Worm (Caenorhabditis elegans) whole organism, L2 larva: Measurements from ENCODE around the gene cya-2.

ENCODE experiments used
- blmp-1 ChIP-seq: sonication (generic microtip); optimal IDR thresholded peaks from 2 replicates; lab custom pipeline; 2017; ENCODE audit warnings: missing genetic modification characterization, mild to moderate bottlenecking, missing compliant biosample characterization, antibody characterized with exemption, moderate library complexity; ENCODE audit not compliant: insufficient read depth
- fos-1 ChIP-seq: fragments of 150-350 bp; optimal IDR thresholded peaks from 2 replicates; lab custom pipeline; 2014; ENCODE audit warnings: missing biosample characterization, missing genetic modification characterization
- nhr-11 ChIP-seq: fragments of 150-350 bp; optimal IDR thresholded peaks from 2 replicates; lab custom pipeline; 2014; ENCODE audit warnings: missing biosample characterization, missing genetic modification characterization
- nhr-21 ChIP-seq: fragments of 150-350 bp; optimal IDR thresholded peaks from 2 replicates; lab custom pipeline; 2014; ENCODE audit warnings: missing biosample characterization, missing genetic modification characterization
- nhr-25 ChIP-seq: fragments of 150-350 bp; sonication (generic microtip); optimal IDR thresholded peaks from 3 replicates; lab custom pipeline; 2014; ENCODE audit warnings: missing biosample characterization, missing genetic modification characterization
- nhr-77 ChIP-seq: fragments of 150-350 bp; optimal IDR thresholded peaks from 2 replicates; lab custom pipeline; 2014; ENCODE audit warnings: missing biosample characterization, missing genetic modification characterization
- unc-62 ChIP-seq: fragments of 150-350 bp; optimal IDR thresholded peaks from 2 replicates; lab custom pipeline; 2014; ENCODE audit warnings: missing biosample characterization, missing genetic modification reagents, missing genetic modification characterization
- ztf-4 ChIP-seq: fragments of 150-350 bp; optimal IDR thresholded peaks from 2 replicates; lab custom pipeline; 2014; ENCODE audit warnings: missing biosample characterization, missing genetic modification characterization

- TF ChIP-seq ztf-4 (tag; lab: Kevin White, UChicago) (no peak), nhr-11 (tag; lab: Kevin White, UChicago) (no peak), nhr-77 (no peak), fos-1 (no peak), nhr-21 (tag; lab: Kevin White, UChicago) (no peak), unc-62 (no peak), nhr-25 (no peak), blmp-1 (no peak)
These were observed 41.1 kb upstream of the cya-2 start, which contains the start of gene fbxb-6 for ce11 chrII:2064497-2064896.
